Worm (Caenorhabditis elegans) whole organism, L4 larva: ENCODE measurements around the gene acs-18.

Source experiments
- D1046.2 ChIP-seq: fragments of 200-800 bp; sonication (Bioruptor generic); IDR thresholded peaks from 2 replicates; pipeline ENCODE4 v1.3.6; 2022; ENCODE audit warnings: missing genetic modification characterization, missing compliant biosample characterization
- F26F4.8 ChIP-seq: fragments of 200-800 bp; sonication (Bioruptor generic); conservative IDR thresholded peaks from 2 replicates; pipeline ENCODE4 v1.3.6; 2022; ENCODE audit warnings: missing genetic modification characterization, missing compliant biosample characterization
- F44E2.7 ChIP-seq: fragments of 200-800 bp; sonication (Bioruptor generic); IDR thresholded peaks from 2 replicates; pipeline ENCODE4 v2.1.2; 2022; ENCODE audit warnings: missing genetic modification characterization, missing compliant biosample characterization
- F49E8.2 ChIP-seq: sonication (generic microtip); optimal IDR thresholded peaks from 2 replicates; lab custom pipeline; 2016; ENCODE audit warnings: missing compliant biosample characterization, mild to moderate bottlenecking, missing genetic modification characterization, borderline replicate concordance
- R02D3.7 ChIP-seq: fragments of 150-350 bp; sonication (generic microtip); optimal IDR thresholded peaks from 3 replicates; lab custom pipeline; 2014; ENCODE audit warnings: missing biosample characterization, missing genetic modification characterization
- T20F7.1 ChIP-seq: fragments of 200-800 bp; sonication (Bioruptor generic); optimal IDR thresholded peaks from 2 replicates; lab custom pipeline; 2018; ENCODE audit warnings: mild to moderate bottlenecking, missing genetic modification characterization, missing compliant biosample characterization
- Y48G9A.11 ChIP-seq: fragments of 200-800 bp; sonication (Bioruptor generic); IDR thresholded peaks from 2 replicates; pipeline ENCODE4 v1.3.6; 2022; ENCODE audit warnings: missing genetic modification reagents, missing genetic modification characterization, missing compliant biosample characterization
- ZK337.2 ChIP-seq: fragments of 200-800 bp; sonication (Bioruptor generic); IDR thresholded peaks from 2 replicates; pipeline ENCODE4 v1.3.6; 2022; ENCODE audit warnings: missing genetic modification reagents, missing genetic modification characterization, missing compliant biosample characterization
- aha-1 ChIP-seq: fragments of 150-350 bp; peaks from one replicate; lab custom pipeline; 2014; ENCODE audit warnings: missing biosample characterization, missing genetic modification characterization
- arid-1 ChIP-seq: fragments of 200-800 bp; sonication (Bioruptor generic); conservative IDR thresholded peaks from 2 replicates; pipeline ENCODE4 v1.3.6; 2022; ENCODE audit warnings: missing genetic modification reagents, missing genetic modification characterization, missing compliant biosample characterization
- ceh-28 ChIP-seq: fragments of 150-350 bp; optimal IDR thresholded peaks from 2 replicates; lab custom pipeline; 2014; ENCODE audit warnings: missing biosample characterization, missing genetic modification reagents, missing genetic modification characterization
- ceh-32 ChIP-seq: sonication (generic microtip); optimal IDR thresholded peaks from 2 replicates; lab custom pipeline; 2016; ENCODE audit warnings: mild to moderate bottlenecking, missing genetic modification characterization, missing compliant biosample characterization; ENCODE audit not compliant: poor library complexity
- ceh-44 ChIP-seq: fragments of 200-800 bp; sonication (Bioruptor generic); IDR thresholded peaks from 2 replicates; pipeline ENCODE4 v1.3.6; 2022; ENCODE audit warnings: missing genetic modification reagents, missing genetic modification characterization, missing compliant biosample characterization
- ceh-62 ChIP-seq: sonication (generic microtip); optimal IDR thresholded peaks from 2 replicates; lab custom pipeline; 2017; ENCODE audit warnings: missing biosample characterization, missing genetic modification characterization
- ceh-82 ChIP-seq: sonication (generic microtip); optimal IDR thresholded peaks from 2 replicates; lab custom pipeline; 2017; ENCODE audit warnings: missing biosample characterization, missing genetic modification characterization
- cey-2 ChIP-seq: sonication (generic microtip); optimal IDR thresholded peaks from 3 replicates; lab custom pipeline; 2017; ENCODE audit warnings: missing genetic modification characterization, mild to moderate bottlenecking, missing compliant biosample characterization, antibody characterized with exemption, borderline replicate concordance; ENCODE audit not compliant: insufficient read depth
- ctbp-1 ChIP-seq: fragments of 200-800 bp; sonication (Bioruptor generic); IDR thresholded peaks from 2 replicates; pipeline ENCODE4 v1.3.6; 2022; ENCODE audit warnings: missing genetic modification reagents, missing genetic modification characterization, missing compliant biosample characterization
- daf-8 ChIP-seq: fragments of 200-800 bp; sonication (Bioruptor generic); IDR thresholded peaks from 2 replicates; pipeline ENCODE4 v1.3.6; 2022; ENCODE audit warnings: missing genetic modification characterization, missing compliant biosample characterization
- dmd-6 ChIP-seq: fragments of 200-800 bp; sonication (Bioruptor generic); IDR thresholded peaks from 2 replicates; pipeline ENCODE4 v1.3.6; 2022; ENCODE audit warnings: missing genetic modification reagents, missing genetic modification characterization, missing compliant biosample characterization
- dmd-9 ChIP-seq: fragments of 200-800 bp; sonication (Bioruptor generic); IDR thresholded peaks from 2 replicates; pipeline ENCODE4 v1.3.6; 2022; ENCODE audit warnings: missing genetic modification reagents, missing genetic modification characterization, missing compliant biosample characterization
- fkh-10 ChIP-seq: fragments of 150-350 bp; optimal IDR thresholded peaks from 2 replicates; lab custom pipeline; 2014; ENCODE audit warnings: missing biosample characterization, missing genetic modification reagents, missing genetic modification characterization
- fos-1 ChIP-seq: fragments of 150-350 bp; optimal IDR thresholded peaks from 2 replicates; lab custom pipeline; 2014; ENCODE audit warnings: missing biosample characterization, missing genetic modification characterization
- gei-8 ChIP-seq: fragments of 200-800 bp; sonication (Bioruptor generic); optimal IDR thresholded peaks from 2 replicates; lab custom pipeline; 2018; ENCODE audit warnings: mild to moderate bottlenecking, missing genetic modification characterization, missing compliant biosample characterization
- hlh-30 ChIP-seq: sonication (generic microtip); optimal IDR thresholded peaks from 2 replicates; lab custom pipeline; 2017; ENCODE audit warnings: antibody characterized with exemption, mild to moderate bottlenecking, missing genetic modification characterization, missing compliant biosample characterization; ENCODE audit not compliant: insufficient read depth
- jun-1 ChIP-seq: fragments of 150-350 bp; optimal IDR thresholded peaks from 2 replicates; lab custom pipeline; 2014; ENCODE audit warnings: missing biosample characterization, missing genetic modification reagents, missing genetic modification characterization
- lim-7 ChIP-seq: fragments of 200-800 bp; sonication (Bioruptor generic); IDR thresholded peaks from 2 replicates; pipeline ENCODE4 v1.3.6; 2022; ENCODE audit warnings: missing genetic modification characterization, missing compliant biosample characterization
- lin-1 ChIP-seq: fragments of 200-800 bp; sonication (Bioruptor generic); IDR thresholded peaks from 2 replicates; pipeline ENCODE4 v1.3.6; 2022; ENCODE audit warnings: missing genetic modification reagents, missing genetic modification characterization, missing compliant biosample characterization
- lir-3 ChIP-seq: sonication (generic microtip); optimal IDR thresholded peaks from 2 replicates; lab custom pipeline; 2016; ENCODE audit warnings: mild to moderate bottlenecking, missing genetic modification characterization, missing compliant biosample characterization
- madf-9 ChIP-seq: fragments of 200-800 bp; sonication (Bioruptor generic); conservative IDR thresholded peaks from 2 replicates; pipeline ENCODE4 v1.3.6; 2022; ENCODE audit warnings: missing genetic modification reagents, missing genetic modification characterization, missing compliant biosample characterization
- mdl-1 ChIP-seq, 2 experiments: fragments of 150-350 bp in 1 of 2; sonication (generic microtip) in 1 of 2; optimal IDR thresholded peaks; 2 replicates each; lab custom pipeline; 2014 to 2017; ENCODE audit warnings: missing biosample characterization in 2 of 2, missing genetic modification characterization in 2 of 2
- mep-1 ChIP-seq: fragments of 150-350 bp; sonication (generic microtip); optimal IDR thresholded peaks from 3 replicates; lab custom pipeline; 2014; ENCODE audit warnings: missing biosample characterization, missing genetic modification characterization
- mes-2 ChIP-seq: sonication (generic microtip); optimal IDR thresholded peaks from 2 replicates; lab custom pipeline; 2016; ENCODE audit warnings: missing genotype, mild to moderate bottlenecking, missing genetic modification characterization, missing compliant biosample characterization; ENCODE audit not compliant: poor library complexity, severe bottlenecking
- mxl-2 ChIP-seq: fragments of 200-800 bp; sonication (Bioruptor generic); conservative IDR thresholded peaks from 2 replicates; pipeline ENCODE4 v1.3.6; 2022; ENCODE audit warnings: missing genetic modification reagents, missing genetic modification characterization, missing compliant biosample characterization
- mxl-3 ChIP-seq: fragments of 200-800 bp; sonication (Bioruptor generic); optimal IDR thresholded peaks from 2 replicates; lab custom pipeline; 2018; ENCODE audit warnings: mild to moderate bottlenecking, missing genetic modification characterization, missing compliant biosample characterization
- nhr-10 ChIP-seq: fragments of 150-350 bp; optimal IDR thresholded peaks from 2 replicates; lab custom pipeline; 2014; ENCODE audit warnings: missing biosample characterization, missing genetic modification characterization
- nhr-102 ChIP-seq: sonication (generic microtip); optimal IDR thresholded peaks from 2 replicates; lab custom pipeline; 2016; ENCODE audit warnings: mild to moderate bottlenecking, missing genetic modification characterization, moderate library complexity, missing compliant biosample characterization
- nhr-11 ChIP-seq: fragments of 150-350 bp; optimal IDR thresholded peaks from 2 replicates; lab custom pipeline; 2014; ENCODE audit warnings: missing biosample characterization, missing genetic modification characterization
- nhr-28 ChIP-seq: fragments of 150-350 bp; optimal IDR thresholded peaks from 2 replicates; lab custom pipeline; 2014; ENCODE audit warnings: missing biosample characterization, missing genetic modification characterization
- nhr-41 ChIP-seq: fragments of 200-800 bp; sonication (Bioruptor generic); IDR thresholded peaks from 2 replicates; pipeline ENCODE4 v1.3.6; 2022; ENCODE audit warnings: missing genetic modification reagents, missing genetic modification characterization, missing compliant biosample characterization
- nhr-6 ChIP-seq: fragments of 150-350 bp; optimal IDR thresholded peaks from 2 replicates; lab custom pipeline; 2014; ENCODE audit warnings: missing biosample characterization, missing genetic modification characterization
- pha-4 ChIP-seq, 2 experiments: fragments of 150-350 bp in 1 of 2; fragments of 200-800 bp in 1 of 2; sonication (Bioruptor generic) in 1 of 2; IDR thresholded peaks in 1 of 2; optimal IDR thresholded peaks in 1 of 2; 2 replicates each; pipeline versions ENCODE4 v1.3.6 to Lab custom; 2014 to 2022; ENCODE audit warnings: missing genetic modification characterization in 2 of 2, missing genetic modification reagents in 2 of 2, missing biosample characterization in 1 of 2, missing compliant biosample characterization in 1 of 2
- pqm-1 ChIP-seq: sonication (generic microtip); optimal IDR thresholded peaks from 2 replicates; lab custom pipeline; 2017; ENCODE audit warnings: missing biosample characterization, missing genetic modification characterization
- set-16 ChIP-seq: fragments of 200-800 bp; sonication (Bioruptor generic); IDR thresholded peaks from 2 replicates; pipeline ENCODE4 v1.3.6; 2022; ENCODE audit warnings: missing genetic modification reagents, missing genetic modification characterization, missing compliant biosample characterization
- spr-1 ChIP-seq: sonication (generic microtip); optimal IDR thresholded peaks from 2 replicates; lab custom pipeline; 2016; ENCODE audit warnings: mild to moderate bottlenecking, missing genetic modification characterization, missing compliant biosample characterization
- spr-3 ChIP-seq: fragments of 200-800 bp; sonication (Bioruptor generic); optimal IDR thresholded peaks from 2 replicates; lab custom pipeline; 2018; ENCODE audit warnings: mild to moderate bottlenecking, missing genetic modification characterization, missing compliant biosample characterization
- tag-97 ChIP-seq: fragments of 200-800 bp; sonication (Bioruptor generic); IDR thresholded peaks from 2 replicates; pipeline ENCODE4 v1.3.6; 2022; ENCODE audit warnings: missing genetic modification characterization, missing compliant biosample characterization
- unc-39 ChIP-seq: sonication (generic microtip); optimal IDR thresholded peaks from 2 replicates; lab custom pipeline; 2017; ENCODE audit warnings: missing biosample characterization, missing genetic modification characterization
- unc-62 ChIP-seq, 3 experiments: fragments of 150-350 bp in 1 of 3; sonication (generic microtip); optimal IDR thresholded peaks in 2 of 3; peaks in 1 of 3; 1 replicate in 1 of 3; 2 replicates in 2 of 3; lab custom pipeline; 2014 to 2017; ENCODE audit warnings: missing biosample characterization in 3 of 3, missing genetic modification characterization in 3 of 3, missing genetic modification reagents in 3 of 3, missing genotype in 1 of 3
- ztf-7 ChIP-seq: fragments of 150-350 bp; optimal IDR thresholded peaks from 2 replicates; lab custom pipeline; 2014; ENCODE audit warnings: missing biosample characterization, missing genetic modification characterization

The acs-18 gene

ce11 chrIV:10344621-10345020 lies 31.2 kb upstream of the acs-18 start (continued):
- TF ChIP-seq spr-3 (GFP tag; lab: Kevin White, UChicago) (no peak), nhr-28 (tag; lab: Kevin White, UChicago) (no peak), unc-39 (no peak), set-16 (peak; percentile 13; the same call in 1 of the 2 replicates), mxl-2 (GFP tag; lab: Robert Waterston, UW) (no peak), fkh-10 (GFP tag; lab: Kevin White, UChicago) (peak; percentile 39), gei-8 (GFP tag; lab: Kevin White, UChicago) (no peak), tag-97 (GFP tag; lab: Robert Waterston, UW) (no peak), spr-1 (tag; lab: Kevin White, UChicago) (no peak), mdl-1 (tag; optimal IDR thresholded peaks at IDR 0.05; lab: Kevin White, UChicago) (no peak), F44E2.7 (no peak), lin-1 (GFP tag; lab: Robert Waterston, UW) (no peak), jun-1 (tag; lab: Kevin White, UChicago) (no peak), ceh-32 (tag; lab: Kevin White, UChicago) (no peak), ZK337.2 (GFP tag; lab: Robert Waterston, UW) (no peak), R02D3.7 (tag; lab: Kevin White, UChicago) (no peak), arid-1 (GFP tag; lab: Robert Waterston, UW) (no peak), hlh-30 (no peak), dmd-6 (no peak), nhr-102 (tag; lab: Kevin White, UChicago) (no peak), ceh-28 (tag; lab: Kevin White, UChicago) (peak; percentile 15)

ce11 chrIV:10342361-10342706 lies 28.9 kb upstream of the acs-18 start:
- peak; percentile 94 for TF ChIP-seq nhr-11
- TF ChIP-seq ctbp-1 (GFP tag; lab: Robert Waterston, UW), result no peak
- TF ChIP-seq aha-1, result no peak
- TF ChIP-seq ceh-82 (tag; lab: Kevin White, UChicago), result no peak
- no peak for TF ChIP-seq dmd-9 (GFP tag; lab: Robert Waterston, UW)
- peak; percentile 67 for TF ChIP-seq nhr-10
- no peak for TF ChIP-seq lir-3 (tag; lab: Kevin White, UChicago)
- TF ChIP-seq Y48G9A.11, result no peak
- TF ChIP-seq pqm-1 (tag; lab: Kevin White, UChicago), result peak; percentile 90
- peak; percentile 60 for TF ChIP-seq hlh-30
- peak; percentile 72 for TF ChIP-seq mep-1 (tag; lab: Kevin White, UChicago)
- TF ChIP-seq ceh-44 (GFP tag; lab: Robert Waterston, UW), result no peak
- TF ChIP-seq nhr-102 (tag; lab: Kevin White, UChicago), result no peak
- TF ChIP-seq arid-1 (GFP tag; lab: Robert Waterston, UW), result no peak
- TF ChIP-seq mes-2 (tag; lab: Kevin White, UChicago), result peak; percentile 32
- peak; percentile 52 for TF ChIP-seq mxl-3 (GFP tag; lab: Kevin White, UChicago)
- no peak for TF ChIP-seq D1046.2 (GFP tag; lab: Robert Waterston, UW)
- TF ChIP-seq cey-2, result peak; percentile 17
- TF ChIP-seq ztf-7 (tag; lab: Kevin White, UChicago), result no peak
- no peak for TF ChIP-seq nhr-6 (tag; lab: Kevin White, UChicago)
- no peak for TF ChIP-seq unc-39
- TF ChIP-seq daf-8 (GFP tag; lab: Robert Waterston, UW), result no peak
- no peak for TF ChIP-seq fos-1
- no peak for TF ChIP-seq F49E8.2 (tag; lab: Kevin White, UChicago)
- peak in 1 of 2 experiments; percentile 99 for TF ChIP-seq unc-62 (GFP tag; optimal IDR thresholded peaks at IDR 0.05 in 1 of 2; lab: Kevin White, UChicago)
- TF ChIP-seq unc-62 (tag; optimal IDR thresholded peaks at IDR 0.05; lab: Kevin White, UChicago), result no peak
- no peak for TF ChIP-seq lim-7 (GFP tag; lab: Robert Waterston, UW)
- no peak for TF ChIP-seq set-16
- TF ChIP-seq tag-97 (GFP tag; lab: Robert Waterston, UW), result no peak
- TF ChIP-seq pha-4 (GFP tag; IDR thresholded peaks at IDR 0.05; lab: Robert Waterston, UW), result no peak
- TF ChIP-seq pha-4 (tag; optimal IDR thresholded peaks at IDR 0.05; lab: Kevin White, UChicago), result no peak
- no peak for TF ChIP-seq ceh-62 (tag; lab: Kevin White, UChicago)
- peak; percentile 51 for TF ChIP-seq T20F7.1 (GFP tag; lab: Kevin White, UChicago)
- TF ChIP-seq nhr-41 (GFP tag; lab: Robert Waterston, UW), result no peak
- no peak for TF ChIP-seq madf-9
- no peak for TF ChIP-seq F26F4.8 (GFP tag; lab: Robert Waterston, UW)
- TF ChIP-seq lin-1 (GFP tag; lab: Robert Waterston, UW), result 0 out of 2 replicates have a peak, but pooled peaks have one; percentile 46
